Worm (Caenorhabditis elegans) whole organism, late embryonic: ENCODE measurements around the gene chil-14.

Experiments
- ama-1 ChIP-seq: fragments of 150-350 bp; optimal IDR thresholded peaks from 2 replicates; lab custom pipeline; 2014
- dmd-4 ChIP-seq: sonication (generic microtip); optimal IDR thresholded peaks from 2 replicates; lab custom pipeline; 2016; ENCODE audit warnings: borderline replicate concordance, missing genetic modification characterization, missing compliant biosample characterization
- eyg-1 ChIP-seq: sonication (generic microtip); optimal IDR thresholded peaks from 2 replicates; lab custom pipeline; 2016; ENCODE audit warnings: missing genotype, missing genetic modification characterization, missing compliant biosample characterization
- lin-11 ChIP-seq: fragments of 200-800 bp; sonication (Bioruptor generic); optimal IDR thresholded peaks from 2 replicates; lab custom pipeline; 2018; ENCODE audit warnings: mild to moderate bottlenecking, missing genetic modification characterization, missing compliant biosample characterization
- nfya-1 ChIP-seq: sonication (generic microtip); optimal IDR thresholded peaks from 2 replicates; lab custom pipeline; 2017; ENCODE audit warnings: missing genetic modification characterization, mild to moderate bottlenecking, missing compliant biosample characterization, antibody characterized with exemption, moderate library complexity
- nhr-232 ChIP-seq: sonication (generic microtip); optimal IDR thresholded peaks from 2 replicates; lab custom pipeline; 2016; ENCODE audit warnings: missing genetic modification characterization, missing compliant biosample characterization
- pha-4 ChIP-seq: fragments of 150-350 bp; optimal IDR thresholded peaks from 2 replicates; lab custom pipeline; 2018; ENCODE audit warnings: missing biosample characterization, missing genetic modification reagents, missing genetic modification characterization
- pqm-1 ChIP-seq: sonication (generic microtip); optimal IDR thresholded peaks from 2 replicates; lab custom pipeline; 2016; ENCODE audit warnings: missing genetic modification characterization, missing compliant biosample characterization
- pros-1 ChIP-seq: fragments of 150-350 bp; optimal IDR thresholded peaks from 2 replicates; lab custom pipeline; 2014; ENCODE audit warnings: missing biosample characterization, missing genetic modification reagents, missing genetic modification characterization
- unc-86 ChIP-seq: sonication (generic microtip); optimal IDR thresholded peaks from 2 replicates; lab custom pipeline; 2016; ENCODE audit warnings: missing genetic modification characterization, missing compliant biosample characterization

DNA sequence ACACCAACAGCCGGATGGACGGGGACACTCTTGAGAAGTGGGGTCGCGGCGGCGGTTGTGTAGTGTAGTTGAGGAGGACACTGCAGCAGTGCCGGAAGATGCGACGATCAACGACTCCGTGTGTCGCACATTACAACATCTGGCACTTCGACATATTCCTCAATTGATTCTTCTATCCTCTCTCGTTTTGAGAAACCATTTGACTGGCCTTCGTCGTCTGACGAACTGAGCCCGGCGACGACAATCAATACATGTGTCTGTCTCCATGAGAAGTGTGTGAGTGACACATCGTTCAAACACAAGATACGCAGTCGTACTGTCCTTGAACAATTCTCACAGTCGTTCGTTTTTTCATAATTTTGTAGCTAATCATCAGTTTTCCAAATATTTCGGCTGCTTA lies 17.7 kb downstream of the chil-14 start:
- TF ChIP-seq nhr-232 (no peak), pqm-1 (no peak), unc-86 (tag; lab: Kevin White, UChicago) (no peak), dmd-4 (tag; lab: Kevin White, UChicago) (no peak), nfya-1 (tag; lab: Kevin White, UChicago) (no peak), pha-4 (no peak), pros-1 (no peak), ama-1 (lab: Kevin White, UChicago) (no peak), eyg-1 (tag; lab: Kevin White, UChicago) (no peak), lin-11 (tag; lab: Kevin White, UChicago) (no peak)
